Worm (Caenorhabditis elegans) whole organism, mixed stage, embryonic: ENCODE data around the gene dao-4.

Experiments used
- M03D4.4 ChIP-seq: sonication (generic microtip); optimal IDR thresholded peaks from 2 replicates; lab custom pipeline; 2017; ENCODE audit warnings: mild to moderate bottlenecking, missing genetic modification characterization, missing compliant biosample characterization
- bed-3 ChIP-seq: fragments of 200-800 bp; sonication (Bioruptor generic); optimal IDR thresholded peaks from 3 replicates; lab custom pipeline; 2018; ENCODE audit warnings: mild to moderate bottlenecking, missing genetic modification characterization, moderate library complexity, missing compliant biosample characterization
- blmp-1 ChIP-seq: fragments of 150-350 bp; optimal IDR thresholded peaks from 2 replicates; lab custom pipeline; 2014; ENCODE audit warnings: missing biosample characterization, missing genetic modification characterization
- ceh-43 ChIP-seq: fragments of 200-800 bp; sonication (Bioruptor generic); optimal IDR thresholded peaks from 2 replicates; lab custom pipeline; 2018; ENCODE audit warnings: mild to moderate bottlenecking, missing genetic modification characterization, moderate library complexity, missing compliant biosample characterization
- ceh-83 ChIP-seq: fragments of 200-800 bp; sonication (Bioruptor generic); optimal IDR thresholded peaks from 2 replicates; lab custom pipeline; 2018; ENCODE audit warnings: mild to moderate bottlenecking, missing genetic modification characterization, missing compliant biosample characterization
- cnd-1 ChIP-seq: fragments of 200-800 bp; sonication (Bioruptor generic); optimal IDR thresholded peaks from 2 replicates; lab custom pipeline; 2018; ENCODE audit warnings: mild to moderate bottlenecking, missing genetic modification characterization, missing compliant biosample characterization
- elt-1 ChIP-seq: sonication (generic microtip); optimal IDR thresholded peaks from 2 replicates; lab custom pipeline; 2017; ENCODE audit warnings: missing genetic modification characterization, mild to moderate bottlenecking, missing compliant biosample characterization, antibody characterized with exemption, moderate library complexity, borderline replicate concordance; ENCODE audit not compliant: insufficient read depth
- flh-1 ChIP-seq: fragments of 200-800 bp; sonication (Bioruptor generic); optimal IDR thresholded peaks from 2 replicates; lab custom pipeline; 2018; ENCODE audit warnings: mild to moderate bottlenecking, missing genetic modification characterization, moderate library complexity, missing compliant biosample characterization
- ham-2 ChIP-seq: fragments of 200-800 bp; sonication (Bioruptor generic); optimal IDR thresholded peaks from 2 replicates; lab custom pipeline; 2018; ENCODE audit warnings: mild to moderate bottlenecking, missing genetic modification characterization, missing compliant biosample characterization
- lin-32 ChIP-seq: fragments of 200-800 bp; sonication (Bioruptor generic); optimal IDR thresholded peaks from 2 replicates; lab custom pipeline; 2018; ENCODE audit warnings: mild to moderate bottlenecking, missing genetic modification characterization, missing compliant biosample characterization
- lsy-2 ChIP-seq: fragments of 150-350 bp; optimal IDR thresholded peaks from 2 replicates; lab custom pipeline; 2014; ENCODE audit warnings: missing biosample characterization, missing genetic modification characterization
- mab-5 ChIP-seq: fragments of 150-350 bp; optimal IDR thresholded peaks from 2 replicates; lab custom pipeline; 2014; ENCODE audit warnings: missing biosample characterization, missing genetic modification characterization
- mep-1 ChIP-seq: fragments of 150-350 bp; optimal IDR thresholded peaks from 2 replicates; lab custom pipeline; 2017; ENCODE audit warnings: missing biosample characterization, missing genetic modification reagents, missing genetic modification characterization, inconsistent platforms
- mls-2 ChIP-seq: sonication (generic microtip); optimal IDR thresholded peaks from 2 replicates; lab custom pipeline; 2016; ENCODE audit warnings: mild to moderate bottlenecking, missing genetic modification characterization, moderate library complexity, missing compliant biosample characterization
- nhr-12 ChIP-seq: fragments of 150-350 bp; optimal IDR thresholded peaks from 2 replicates; lab custom pipeline; 2014; ENCODE audit warnings: missing biosample characterization, missing genetic modification characterization
- nhr-237 ChIP-seq: fragments of 150-350 bp; optimal IDR thresholded peaks from 2 replicates; lab custom pipeline; 2014; ENCODE audit warnings: missing biosample characterization, missing genetic modification characterization
- nhr-28 ChIP-seq: fragments of 150-350 bp; optimal IDR thresholded peaks from 2 replicates; lab custom pipeline; 2014; ENCODE audit warnings: missing biosample characterization, missing genetic modification characterization
- pha-4 ChIP-seq: fragments of 150-350 bp; optimal IDR thresholded peaks from 2 replicates; lab custom pipeline; 2018; ENCODE audit warnings: missing biosample characterization, missing genetic modification reagents, missing genetic modification characterization
- sem-2 ChIP-seq: fragments of 200-800 bp; sonication (Bioruptor generic); optimal IDR thresholded peaks from 2 replicates; lab custom pipeline; 2018; ENCODE audit warnings: mild to moderate bottlenecking, missing genetic modification characterization, missing compliant biosample characterization
- snpc-4 ChIP-seq: fragments of 150-350 bp; optimal IDR thresholded peaks from 2 replicates; lab custom pipeline; 2014; ENCODE audit warnings: missing biosample characterization, missing genetic modification characterization
- sptf-1 ChIP-seq: sonication (generic microtip); optimal IDR thresholded peaks from 2 replicates; lab custom pipeline; 2017; ENCODE audit warnings: mild to moderate bottlenecking, missing genetic modification characterization, moderate library complexity, missing compliant biosample characterization
- unc-120 ChIP-seq: sonication (generic microtip); optimal IDR thresholded peaks from 2 replicates; lab custom pipeline; 2017; ENCODE audit warnings: missing genetic modification characterization, missing compliant biosample characterization; ENCODE audit not compliant: poor library complexity, severe bottlenecking
- unc-39 ChIP-seq: fragments of 150-350 bp; optimal IDR thresholded peaks from 2 replicates; lab custom pipeline; 2014; ENCODE audit warnings: missing biosample characterization, missing genetic modification characterization
- zip-8 ChIP-seq: fragments of 150-350 bp; optimal IDR thresholded peaks from 2 replicates; lab custom pipeline; 2014; ENCODE audit warnings: missing biosample characterization, missing genetic modification characterization
- ztf-11 ChIP-seq: fragments of 150-350 bp; optimal IDR thresholded peaks from 2 replicates; lab custom pipeline; 2014; ENCODE audit warnings: missing biosample characterization, missing genetic modification characterization

The dao-4 gene

ce11 chrX:10084050-10084672, 9.1 kb downstream of the dao-4 start, which contains the start of gene W07E11.1:
TSS of gene W07E11.1 (plus strand) at chrX:10084622.
- TF ChIP-seq M03D4.4 (tag; lab: Kevin White, UChicago) (no peak), blmp-1 (tag; lab: Kevin White, UChicago) (no peak), unc-39 (tag; lab: Kevin White, UChicago) (no peak), nhr-12 (tag; lab: Kevin White, UChicago) (no peak), lin-32 (GFP tag; lab: Kevin White, UChicago) (no peak), pha-4 (tag; lab: Kevin White, UChicago) (no peak), elt-1 (tag; lab: Kevin White, UChicago) (no peak), ceh-43 (GFP tag; lab: Kevin White, UChicago) (no peak), mep-1 (no peak)

ce11 chrX:10085073-10085472, 10.0 kb downstream of the dao-4 start:
- TF ChIP-seq nhr-237 (tag; lab: Kevin White, UChicago) (no peak), ham-2 (GFP tag; lab: Kevin White, UChicago) (no peak), ceh-43 (GFP tag; lab: Kevin White, UChicago) (no peak), unc-120 (tag; lab: Kevin White, UChicago) (no peak), mab-5 (tag; lab: Kevin White, UChicago) (no peak), sptf-1 (tag; lab: Kevin White, UChicago) (no peak), elt-1 (tag; lab: Kevin White, UChicago) (no peak), flh-1 (GFP tag; lab: Kevin White, UChicago) (no peak), lsy-2 (no peak), lin-32 (GFP tag; lab: Kevin White, UChicago) (no peak), zip-8 (tag; lab: Kevin White, UChicago) (no peak)
- TF ChIP-seq, all 35 proteins: peak for 0

ce11 chrX:10087866-10088265, 12.8 kb downstream of the dao-4 start, which contains the start of gene flp-28:
TSS of gene flp-28 (minus strand) at chrX:10087966.
- TF ChIP-seq elt-1 (tag; lab: Kevin White, UChicago) (no peak), nhr-12 (tag; lab: Kevin White, UChicago) (no peak), nhr-28 (no peak)

- TF ChIP-seq ham-2 (GFP tag; lab: Kevin White, UChicago) (no peak), blmp-1 (tag; lab: Kevin White, UChicago) (no peak), ceh-43 (GFP tag; lab: Kevin White, UChicago) (no peak), cnd-1 (tag; lab: Kevin White, UChicago) (no peak), unc-120 (tag; lab: Kevin White, UChicago) (no peak), mls-2 (tag; lab: Kevin White, UChicago) (no peak), ceh-83 (GFP tag; lab: Kevin White, UChicago) (no peak), nhr-28 (no peak)
Measured at ce11 chrX:10092864-10093263, 17.8 kb downstream of the dao-4 start, which contains the start of gene flp-3. TSS of gene flp-3 (minus strand) at chrX:10092964.

ce11 chrX:10095145-10095544, 20.1 kb downstream of the dao-4 start, which contains the start of gene flp-2:
TSS of gene flp-2 (minus strand) at chrX:10095245.
- TF ChIP-seq unc-39 (tag; lab: Kevin White, UChicago) = no peak
- TF ChIP-seq mab-5 (tag; lab: Kevin White, UChicago) = no peak

ce11 chrX:10113677-10114076, 38.6 kb downstream of the dao-4 start:
- TF ChIP-seq sem-2 = no peak

ce11 chrX:10123015-10123414, 47.9 kb downstream of the dao-4 start:
- TF ChIP-seq sptf-1 (tag; lab: Kevin White, UChicago) (no peak), pha-4 (tag; lab: Kevin White, UChicago) (no peak), snpc-4 (tag; lab: Kevin White, UChicago) (no peak), ztf-11 (tag; lab: Kevin White, UChicago) (no peak), mab-5 (tag; lab: Kevin White, UChicago) (no peak), nhr-237 (tag; lab: Kevin White, UChicago) (no peak), bed-3 (GFP tag; lab: Kevin White, UChicago) (no peak)
